Worm (Caenorhabditis elegans): ENCODE measurements around the gene egl-4.

DNA sequence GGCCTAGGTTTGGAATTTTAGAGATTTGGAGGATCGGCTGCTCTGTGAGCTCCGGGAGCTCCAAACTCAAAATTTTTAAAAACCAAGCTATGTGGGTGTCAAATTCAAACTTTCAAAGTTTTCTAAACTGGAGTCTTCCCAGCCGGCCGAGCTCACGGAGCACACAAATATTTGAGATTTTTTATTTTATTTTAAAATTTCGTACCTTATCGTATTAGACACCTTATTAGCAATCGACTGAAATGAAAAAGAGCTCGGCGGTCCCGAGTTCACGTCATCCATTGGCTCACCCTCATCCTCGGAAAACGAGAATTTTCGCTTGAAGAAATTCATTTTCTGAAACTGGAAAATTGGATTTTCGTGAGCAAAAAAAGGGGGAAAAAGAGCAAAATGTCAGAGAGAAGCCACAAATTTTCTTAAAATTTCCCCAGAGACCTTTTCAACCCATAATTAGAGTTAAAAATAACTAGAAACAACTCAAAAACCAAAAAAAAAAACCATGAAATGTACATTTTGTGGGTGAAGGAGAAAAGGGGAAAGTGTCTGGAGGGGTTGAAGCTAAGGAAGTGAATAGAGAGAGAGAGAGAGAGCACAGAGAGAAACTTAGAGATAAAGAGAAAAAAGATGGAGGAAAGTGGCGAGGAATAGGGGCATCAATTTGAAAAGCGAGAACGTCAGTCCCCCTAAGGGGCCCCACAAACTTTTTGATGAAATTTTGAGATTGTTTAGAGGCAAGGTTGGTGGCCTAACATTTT lies 32.9 kb upstream of the egl-4 start, which contains the start of gene snn-1:
- TF ChIP-seq him-1 (tag; optimal IDR thresholded peaks at IDR 0.05): no peak
- no peak for TF ChIP-seq W03F9.2 (tag; optimal IDR thresholded peaks at IDR 0.05)

All from whole organism, L4/young adult.